Fruit fly (Drosophila melanogaster) whole organism, embryonic: ENCODE measurements around the gene CG14615.
A peak's percentile ranks its signal among the peaks of the same experiment; 100 is the strongest.

Source experiments
- Abd-B ChIP-seq: fragments of 200-800 bp; sonication (Bioruptor generic); optimal IDR thresholded peaks from 2 replicates; lab custom pipeline; 2018; ENCODE audit warnings: missing biosample characterization, mild to moderate bottlenecking, missing genetic modification characterization, moderate library complexity
- CG10959 ChIP-seq: fragments of 200-800 bp; sonication (Bioruptor generic); IDR thresholded peaks from 2 replicates; pipeline ENCODE4 v1.3.6; 2022; ENCODE audit warnings: missing biosample characterization, missing genetic modification characterization
- CG11398 ChIP-seq: fragments of 200-800 bp; sonication (Bioruptor generic); optimal IDR thresholded peaks from 2 replicates; lab custom pipeline; 2016; ENCODE audit warnings: missing biosample characterization, missing genetic modification characterization
- CG11723 ChIP-seq: fragments of 200-800 bp; sonication (Bioruptor generic); optimal IDR thresholded peaks from 2 replicates; lab custom pipeline; 2017; ENCODE audit warnings: missing biosample characterization, mild to moderate bottlenecking, missing genetic modification characterization
- CG12155 ChIP-seq: fragments of 200-800 bp; sonication (Bioruptor generic); optimal IDR thresholded peaks from 3 replicates; lab custom pipeline; 2016; ENCODE audit warnings: missing biosample characterization, missing genetic modification characterization
- CG12236 ChIP-seq: fragments of 200-800 bp; sonication (Bioruptor generic); optimal IDR thresholded peaks from 2 replicates; lab custom pipeline; 2016; ENCODE audit warnings: missing biosample characterization, missing genetic modification characterization
- CG12744 ChIP-seq: fragments of 200-800 bp; sonication (Bioruptor generic); optimal IDR thresholded peaks from 2 replicates; lab custom pipeline; 2016; ENCODE audit warnings: missing biosample characterization, missing genetic modification characterization
- CG14860 ChIP-seq: fragments of 200-800 bp; sonication (Bioruptor generic); IDR thresholded peaks from 3 replicates; pipeline ENCODE4 v1.3.6; 2022; ENCODE audit warnings: missing biosample characterization, missing genetic modification characterization; ENCODE audit not compliant: partially characterized antibody
- CG1602 ChIP-seq: fragments of 200-800 bp; sonication (Bioruptor generic); optimal IDR thresholded peaks from 3 replicates; lab custom pipeline; 2016; ENCODE audit warnings: missing biosample characterization, missing genetic modification characterization
- CG17802 ChIP-seq: fragments of 200-800 bp; sonication (Bioruptor generic); optimal IDR thresholded peaks from 2 replicates; lab custom pipeline; 2018; ENCODE audit warnings: missing biosample characterization, mild to moderate bottlenecking, missing genetic modification characterization, moderate library complexity
- CG18599 ChIP-seq: fragments of 200-800 bp; sonication (Bioruptor generic); optimal IDR thresholded peaks from 3 replicates; lab custom pipeline; 2017; ENCODE audit warnings: missing biosample characterization, missing genetic modification characterization, mild to moderate bottlenecking, moderate library complexity, missing genetic modification reagents
- CG2116 ChIP-seq: fragments of 200-800 bp; sonication (Bioruptor generic); optimal IDR thresholded peaks from 3 replicates; lab custom pipeline; 2018; ENCODE audit warnings: missing biosample characterization, mild to moderate bottlenecking, missing genetic modification characterization
- CG2129 ChIP-seq: fragments of 200-800 bp; sonication (Bioruptor generic); IDR thresholded peaks from 2 replicates; pipeline ENCODE4 v1.3.6; 2022; ENCODE audit warnings: missing biosample characterization, missing genetic modification characterization; ENCODE audit not compliant: partially characterized antibody
- CG32532 ChIP-seq: fragments of 200-800 bp; sonication (Bioruptor generic); IDR thresholded peaks from 2 replicates; pipeline ENCODE4 v1.3.6; 2022; ENCODE audit warnings: missing biosample characterization, missing genetic modification characterization
- CG34376 ChIP-seq: fragments of 200-800 bp; sonication (Bioruptor generic); optimal IDR thresholded peaks from 2 replicates; lab custom pipeline; 2018; ENCODE audit warnings: missing biosample characterization, mild to moderate bottlenecking, missing genetic modification characterization
- CG3838 ChIP-seq: fragments of 200-800 bp; sonication (Bioruptor generic); optimal IDR thresholded peaks from 3 replicates; lab custom pipeline; 2016; ENCODE audit warnings: missing biosample characterization, missing genetic modification characterization
- CG4707 ChIP-seq: fragments of 200-800 bp; sonication (Bioruptor generic); optimal IDR thresholded peaks from 2 replicates; lab custom pipeline; 2018; ENCODE audit warnings: missing biosample characterization, mild to moderate bottlenecking, missing genetic modification characterization, moderate library complexity
- CG5180 ChIP-seq: fragments of 200-800 bp; sonication (Bioruptor generic); optimal IDR thresholded peaks from 3 replicates; lab custom pipeline; 2017; ENCODE audit warnings: missing biosample characterization, missing genetic modification characterization, mild to moderate bottlenecking, moderate library complexity, missing genetic modification reagents
- CG5245 ChIP-seq: fragments of 200-800 bp; sonication (Bioruptor generic); optimal IDR thresholded peaks from 3 replicates; lab custom pipeline; 2016; ENCODE audit warnings: missing biosample characterization, missing genetic modification characterization
- CG6683 ChIP-seq: fragments of 200-800 bp; sonication (Bioruptor generic); optimal IDR thresholded peaks from 2 replicates; lab custom pipeline; 2017; ENCODE audit warnings: missing biosample characterization, mild to moderate bottlenecking, missing genetic modification characterization, missing genetic modification reagents
- CG6813 ChIP-seq: fragments of 200-800 bp; sonication (Bioruptor generic); optimal IDR thresholded peaks from 2 replicates; lab custom pipeline; 2017; ENCODE audit warnings: missing biosample characterization, missing genetic modification characterization, mild to moderate bottlenecking, moderate library complexity, missing genetic modification reagents
- CG7786 ChIP-seq: fragments of 200-800 bp; sonication (Bioruptor generic); optimal IDR thresholded peaks from 2 replicates; lab custom pipeline; 2016; ENCODE audit warnings: missing biosample characterization, missing genetic modification characterization
- CG9437 ChIP-seq: fragments of 200-800 bp; sonication (Bioruptor generic); optimal IDR thresholded peaks from 2 replicates; lab custom pipeline; 2018; ENCODE audit warnings: missing biosample characterization, mild to moderate bottlenecking, missing genetic modification characterization
- CG9932 ChIP-seq: fragments of 200-800 bp; sonication (Bioruptor generic); IDR thresholded peaks from 2 replicates; pipeline ENCODE4 v1.3.6; 2022; ENCODE audit warnings: missing biosample characterization, missing genetic modification characterization
- Dp ChIP-seq: fragments of 200-800 bp; sonication (Bioruptor generic); optimal IDR thresholded peaks from 2 replicates; lab custom pipeline; 2018; ENCODE audit warnings: missing biosample characterization, mild to moderate bottlenecking, missing genetic modification characterization, moderate library complexity
- E2f1 ChIP-seq: fragments of 200-800 bp; sonication (Bioruptor generic); IDR thresholded peaks from 2 replicates; pipeline ENCODE4 v1.3.6; 2022; ENCODE audit warnings: missing biosample characterization, missing genetic modification characterization
- ERR ChIP-seq: fragments of 200-800 bp; sonication (Bioruptor generic); optimal IDR thresholded peaks from 2 replicates; lab custom pipeline; 2016; ENCODE audit warnings: missing biosample characterization, missing genetic modification characterization
- Elba2 ChIP-seq: fragments of 200-800 bp; sonication (Bioruptor generic); optimal IDR thresholded peaks from 3 replicates; lab custom pipeline; 2016; ENCODE audit warnings: missing biosample characterization, missing genetic modification characterization
- HHEX ChIP-seq: fragments of 200-800 bp; sonication (Bioruptor generic); optimal IDR thresholded peaks from 3 replicates; lab custom pipeline; 2017; ENCODE audit warnings: missing biosample characterization, mild to moderate bottlenecking, missing genetic modification characterization, missing genetic modification reagents
- HLHmδ ChIP-seq: fragments of 200-800 bp; sonication (Bioruptor generic); optimal IDR thresholded peaks from 2 replicates; lab custom pipeline; 2018; ENCODE audit warnings: missing biosample characterization, mild to moderate bottlenecking, missing genetic modification characterization, moderate library complexity
- HmgZ ChIP-seq: fragments of 200-800 bp; sonication (Bioruptor generic); optimal IDR thresholded peaks from 2 replicates; lab custom pipeline; 2018; ENCODE audit warnings: missing biosample characterization, mild to moderate bottlenecking, missing genetic modification characterization
- Sin3A ChIP-seq: fragments of >200 bp; optimal IDR thresholded peaks from 2 replicates; lab custom pipeline; 2018
- Sry-δ ChIP-seq: fragments of 200-800 bp; sonication (Bioruptor generic); optimal IDR thresholded peaks from 2 replicates; lab custom pipeline; 2016; ENCODE audit warnings: missing biosample characterization, missing genetic modification characterization
- ac ChIP-seq: fragments of 200-800 bp; sonication (Bioruptor generic); optimal IDR thresholded peaks from 3 replicates; lab custom pipeline; 2017; ENCODE audit warnings: missing biosample characterization, mild to moderate bottlenecking, missing genetic modification characterization
- aop ChIP-seq: fragments of 200-800 bp; sonication (Bioruptor generic); IDR thresholded peaks from 2 replicates; pipeline ENCODE4 v1.3.6; 2022; ENCODE audit warnings: missing biosample characterization, missing genetic modification characterization
- cg ChIP-seq: fragments of 200-800 bp; sonication (Bioruptor generic); optimal IDR thresholded peaks from 3 replicates; lab custom pipeline; 2019; ENCODE audit warnings: missing biosample characterization, mild to moderate bottlenecking, missing genetic modification characterization, moderate library complexity
- croc ChIP-seq: fragments of 200-800 bp; sonication (Bioruptor generic); conservative IDR thresholded peaks from 3 replicates; pipeline ENCODE4 v1.3.6; 2022; ENCODE audit warnings: missing biosample characterization, missing genetic modification characterization
- disco-r ChIP-seq: fragments of 200-800 bp; sonication (Bioruptor generic); optimal IDR thresholded peaks from 2 replicates; lab custom pipeline; 2016; ENCODE audit warnings: missing biosample characterization, missing genetic modification characterization
- emc ChIP-seq: fragments of 200-800 bp; sonication (Bioruptor generic); optimal IDR thresholded peaks from 2 replicates; lab custom pipeline; 2016; ENCODE audit warnings: missing biosample characterization, missing genetic modification characterization
- exex ChIP-seq: fragments of 200-800 bp; sonication (Bioruptor generic); optimal IDR thresholded peaks from 4 replicates; lab custom pipeline; 2018; ENCODE audit warnings: missing biosample characterization, mild to moderate bottlenecking, missing genetic modification characterization, moderate library complexity
- gfzf ChIP-seq: fragments of 200-800 bp; sonication (Bioruptor generic); optimal IDR thresholded peaks from 2 replicates; lab custom pipeline; 2016; ENCODE audit warnings: missing biosample characterization, mild to moderate bottlenecking, missing genetic modification characterization, moderate library complexity
- gsb-n ChIP-seq: fragments of 200-800 bp; sonication (Bioruptor generic); optimal IDR thresholded peaks from 3 replicates; lab custom pipeline; 2018; ENCODE audit warnings: missing biosample characterization, mild to moderate bottlenecking, missing genetic modification characterization
- hb ChIP-seq: fragments of 200-800 bp; sonication (Bioruptor generic); IDR thresholded peaks from 3 replicates; pipeline ENCODE4 v1.3.6; 2022; ENCODE audit warnings: missing biosample characterization, missing genetic modification characterization; ENCODE audit not compliant: partially characterized antibody
- ind ChIP-seq: fragments of 200-800 bp; sonication (Bioruptor generic); optimal IDR thresholded peaks from 3 replicates; lab custom pipeline; 2016; ENCODE audit warnings: missing biosample characterization, missing genetic modification characterization
- jumu ChIP-seq: fragments of 200-800 bp; sonication (Bioruptor generic); optimal IDR thresholded peaks from 3 replicates; lab custom pipeline; 2016; ENCODE audit warnings: missing biosample characterization, missing genetic modification characterization
- lilli ChIP-seq: fragments of 200-800 bp; sonication (Bioruptor generic); optimal IDR thresholded peaks from 3 replicates; lab custom pipeline; 2016; ENCODE audit warnings: missing biosample characterization, missing genetic modification characterization
- lmd ChIP-seq: fragments of 200-800 bp; sonication (Bioruptor generic); IDR thresholded peaks from 2 replicates; pipeline ENCODE4 v1.3.6; 2022; ENCODE audit warnings: missing biosample characterization, missing genetic modification characterization
- onecut ChIP-seq: fragments of 200-800 bp; sonication (Bioruptor generic); IDR thresholded peaks from 2 replicates; pipeline ENCODE4 v1.3.6; 2022; ENCODE audit warnings: missing biosample characterization, missing genetic modification characterization
- org-1 ChIP-seq: fragments of 200-800 bp; sonication (Bioruptor generic); optimal IDR thresholded peaks from 2 replicates; lab custom pipeline; 2017; ENCODE audit warnings: missing biosample characterization, missing genetic modification characterization
- toy ChIP-seq: fragments of 200-800 bp; sonication (Bioruptor generic); IDR thresholded peaks from 2 replicates; pipeline ENCODE4 v1.3.6; 2022; ENCODE audit warnings: missing biosample characterization, missing genetic modification characterization
- unc-4 ChIP-seq: fragments of 200-800 bp; sonication (Bioruptor generic); IDR thresholded peaks from 2 replicates; pipeline ENCODE4 v1.3.6; 2022; ENCODE audit warnings: missing biosample characterization, missing genetic modification characterization; ENCODE audit not compliant: partially characterized antibody

The CG14615 gene

dm6 chrX:22449191-22449787, at the start of gene CG14615, which contains the start of gene tilB (continued):
- TF ChIP-seq CG17802 (tag; lab: Kevin White, UChicago) (no peak), cg (GFP tag; lab: Kevin White, UChicago) (no peak), toy (GFP tag; lab: Robert Waterston, UW) (no peak), lilli (GFP tag; lab: Kevin White, UChicago) (peak; percentile 57), CG11398 (GFP tag; lab: Kevin White, UChicago) (no peak), E2f1 (GFP tag; lab: Robert Waterston, UW) (0 out of 2 replicates have a peak, but pooled peaks have one; percentile 19), ind (GFP tag; lab: Kevin White, UChicago) (peak; percentile 41), CG6813 (GFP tag; lab: Kevin White, UChicago) (no peak), org-1 (GFP tag; lab: Kevin White, UChicago) (no peak), CG4707 (GFP tag; lab: Kevin White, UChicago) (no peak), CG34376 (GFP tag; lab: Kevin White, UChicago) (peak; percentile 62), jumu (GFP tag; lab: Kevin White, UChicago) (no peak), CG2129 (GFP tag; lab: Robert Waterston, UW) (no peak), CG6683 (GFP tag; lab: Kevin White, UChicago) (no peak), ac (no peak), CG9437 (GFP tag; lab: Kevin White, UChicago) (no peak), gfzf (GFP tag; lab: Kevin White, UChicago) (no peak), hb (GFP tag; lab: Robert Waterston, UW) (no peak), CG5245 (no peak), unc-4 (GFP tag; lab: Robert Waterston, UW) (no peak), aop (GFP tag; lab: Robert Waterston, UW) (no peak), Abd-B (GFP tag; lab: Kevin White, UChicago) (no peak), CG7786 (GFP tag; lab: Kevin White, UChicago) (no peak), disco-r (GFP tag; lab: Kevin White, UChicago) (no peak), CG1602 (no peak), gsb-n (no peak), HHEX (GFP tag; lab: Kevin White, UChicago) (peak; percentile 3), CG2116 (GFP tag; lab: Kevin White, UChicago) (no peak), emc (GFP tag; lab: Kevin White, UChicago) (no peak), onecut (GFP tag; lab: Robert Waterston, UW) (no peak), ERR (GFP tag; lab: Kevin White, UChicago) (no peak), CG5180 (GFP tag; lab: Kevin White, UChicago) (no peak), Sin3A (lab: Kevin White, UChicago) (no peak), CG18599 (GFP tag; lab: Kevin White, UChicago) (no peak), CG14860 (GFP tag; lab: Robert Waterston, UW) (no peak), CG32532 (GFP tag; lab: Robert Waterston, UW) (peak; percentile 58), CG11723 (GFP tag; lab: Kevin White, UChicago) (no peak), CG10959 (GFP tag; lab: Robert Waterston, UW) (no peak), HLHmδ (GFP tag; lab: Kevin White, UChicago) (no peak), CG12744 (GFP tag; lab: Kevin White, UChicago) (no peak), CG9932 (GFP tag; lab: Robert Waterston, UW) (peak; percentile 63), lmd (peak; percentile 37; the same call in 1 of the 2 replicates), CG12236 (GFP tag; lab: Kevin White, UChicago) (no peak), Sry-δ (no peak), croc (GFP tag; lab: Robert Waterston, UW) (no peak), Dp (GFP tag; lab: Kevin White, UChicago) (no peak), HmgZ (no peak), exex (tag; lab: Kevin White, UChicago) (peak; percentile 99), Elba2 (GFP tag; lab: Kevin White, UChicago) (no peak), CG12155 (GFP tag; lab: Kevin White, UChicago) (peak; percentile 16), CG3838 (no peak)
